Worm (Caenorhabditis elegans) whole organism, L1 larva: ENCODE data around the gene F54D5.2.
A peak's percentile ranks its signal among the peaks of the same experiment; 100 is the strongest.

Experiments used
- C16A3.4 ChIP-seq: fragments of 150-350 bp; optimal IDR thresholded peaks from 2 replicates; lab custom pipeline; 2014; ENCODE audit warnings: missing biosample characterization, missing genetic modification characterization
- aha-1 ChIP-seq: fragments of 150-350 bp; optimal IDR thresholded peaks from 2 replicates; lab custom pipeline; 2014; ENCODE audit warnings: missing biosample characterization, missing genetic modification characterization
- alr-1 ChIP-seq: fragments of 200-800 bp; sonication (Bioruptor generic); optimal IDR thresholded peaks from 2 replicates; lab custom pipeline; 2018; ENCODE audit warnings: borderline replicate concordance, mild to moderate bottlenecking, missing genetic modification characterization, missing compliant biosample characterization
- blmp-1 ChIP-seq: fragments of 150-350 bp; optimal IDR thresholded peaks from 2 replicates; lab custom pipeline; 2014; ENCODE audit warnings: missing biosample characterization, missing genetic modification characterization
- ceh-8 ChIP-seq: fragments of 200-800 bp; sonication (Bioruptor generic); optimal IDR thresholded peaks from 2 replicates; lab custom pipeline; 2018; ENCODE audit warnings: mild to moderate bottlenecking, missing genetic modification characterization, moderate library complexity, missing compliant biosample characterization
- ceh-82 ChIP-seq, 3 experiments: fragments of 150-350 bp in 1 of 3; sonication (generic microtip) in 2 of 3; optimal IDR thresholded peaks; 2 replicates each; lab custom pipeline; 2014 to 2017; ENCODE audit warnings: missing biosample characterization in 3 of 3, missing genetic modification characterization in 3 of 3
- ceh-88 ChIP-seq: fragments of 200-800 bp; sonication (Bioruptor generic); IDR thresholded peaks from 2 replicates; pipeline ENCODE4 v1.3.6; 2022; ENCODE audit warnings: missing genetic modification characterization, missing compliant biosample characterization
- ceh-90 ChIP-seq: sonication (generic microtip); optimal IDR thresholded peaks from 2 replicates; lab custom pipeline; 2016; ENCODE audit warnings: missing genetic modification characterization, missing compliant biosample characterization
- ces-1 ChIP-seq: fragments of 150-350 bp; optimal IDR thresholded peaks from 2 replicates; lab custom pipeline; 2014; ENCODE audit warnings: missing biosample characterization, missing genetic modification reagents, missing genetic modification characterization
- dpl-1 ChIP-seq, 3 experiments: fragments of 150-350 bp in 2 of 3; sonication (generic microtip) in 1 of 3; optimal IDR thresholded peaks; 2 replicates each; lab custom pipeline; 2014 to 2017; ENCODE audit warnings: missing biosample characterization in 3 of 3, missing genetic modification characterization in 3 of 3, missing genetic modification reagents in 3 of 3
- dsc-1 ChIP-seq: sonication (generic microtip); optimal IDR thresholded peaks from 2 replicates; lab custom pipeline; 2016; ENCODE audit warnings: mild to moderate bottlenecking, missing genetic modification characterization, missing compliant biosample characterization
- efl-3 ChIP-seq: fragments of 200-800 bp; sonication (Bioruptor generic); optimal IDR thresholded peaks from 2 replicates; lab custom pipeline; 2018; ENCODE audit warnings: mild to moderate bottlenecking, missing genetic modification characterization, missing compliant biosample characterization
- egl-13 ChIP-seq: sonication (generic microtip); optimal IDR thresholded peaks from 2 replicates; lab custom pipeline; 2016; ENCODE audit warnings: missing genotype, missing genetic modification reagents, missing genetic modification characterization, missing compliant biosample characterization
- egl-27 ChIP-seq, 2 experiments: fragments of 150-350 bp in 1 of 2; sonication (generic microtip); optimal IDR thresholded peaks; 3 replicates each; lab custom pipeline; 2017 to 2018; ENCODE audit warnings: missing biosample characterization in 2 of 2, missing genetic modification characterization in 2 of 2, missing genetic modification reagents in 2 of 2
- ets-5 ChIP-seq: fragments of 200-800 bp; sonication (Bioruptor generic); IDR thresholded peaks from 2 replicates; pipeline ENCODE4 v1.3.6; 2022; ENCODE audit warnings: missing genetic modification characterization, missing compliant biosample characterization
- fkh-10 ChIP-seq: sonication (generic microtip); optimal IDR thresholded peaks from 2 replicates; lab custom pipeline; 2017; ENCODE audit warnings: missing biosample characterization, missing genetic modification reagents, missing genetic modification characterization
- fkh-4 ChIP-seq: sonication (generic microtip); optimal IDR thresholded peaks from 2 replicates; lab custom pipeline; 2016; ENCODE audit warnings: missing compliant biosample characterization, missing genetic modification characterization, borderline replicate concordance
- fkh-8 ChIP-seq: sonication (generic microtip); optimal IDR thresholded peaks from 2 replicates; lab custom pipeline; 2016; ENCODE audit warnings: mild to moderate bottlenecking, missing genetic modification characterization, missing compliant biosample characterization
- fos-1 ChIP-seq: fragments of 150-350 bp; optimal IDR thresholded peaks from 2 replicates; lab custom pipeline; 2014; ENCODE audit warnings: missing biosample characterization, missing genetic modification characterization
- hlh-17 ChIP-seq: fragments of 200-800 bp; sonication (Bioruptor generic); optimal IDR thresholded peaks from 2 replicates; lab custom pipeline; 2018; ENCODE audit warnings: missing genetic modification characterization, mild to moderate bottlenecking, missing compliant biosample characterization, moderate library complexity, borderline replicate concordance
- hpl-2 ChIP-seq: fragments of 150-350 bp; optimal IDR thresholded peaks from 2 replicates; lab custom pipeline; 2014; ENCODE audit warnings: missing biosample characterization, missing genetic modification reagents, missing genetic modification characterization
- irx-1 ChIP-seq: sonication (generic microtip); optimal IDR thresholded peaks from 2 replicates; lab custom pipeline; 2016; ENCODE audit warnings: missing genetic modification characterization, missing compliant biosample characterization
- jun-1 ChIP-seq: fragments of 150-350 bp; optimal IDR thresholded peaks from 2 replicates; lab custom pipeline; 2014; ENCODE audit warnings: missing biosample characterization, missing genetic modification reagents, missing genetic modification characterization
- lin-13 ChIP-seq: fragments of 150-350 bp; optimal IDR thresholded peaks from 2 replicates; lab custom pipeline; 2014; ENCODE audit warnings: missing biosample characterization, missing genetic modification reagents, missing genetic modification characterization
- lin-14 ChIP-seq: fragments of 200-800 bp; sonication (Bioruptor generic); optimal IDR thresholded peaks from 2 replicates; lab custom pipeline; 2018; ENCODE audit warnings: mild to moderate bottlenecking, missing genetic modification characterization, moderate library complexity, missing compliant biosample characterization
- lin-35 ChIP-seq, 2 experiments: fragments of 150-350 bp; optimal IDR thresholded peaks; 2 replicates each; lab custom pipeline; 2014; ENCODE audit warnings: missing biosample characterization in 2 of 2, missing genetic modification characterization in 2 of 2, missing genetic modification reagents in 2 of 2
- lin-39 ChIP-seq: fragments of 150-350 bp; optimal IDR thresholded peaks from 2 replicates; lab custom pipeline; 2014; ENCODE audit warnings: missing biosample characterization, missing genetic modification reagents, missing genetic modification characterization
- lsy-2 ChIP-seq, 2 experiments: fragments of 150-350 bp; optimal IDR thresholded peaks; 2 replicates each; lab custom pipeline; 2014; ENCODE audit warnings: missing biosample characterization in 2 of 2, missing genetic modification characterization in 2 of 2
- mab-9 ChIP-seq: fragments of 200-800 bp; sonication (Bioruptor generic); IDR thresholded peaks from 2 replicates; pipeline ENCODE4 v1.3.6; 2022; ENCODE audit warnings: missing genetic modification reagents, missing genetic modification characterization, missing compliant biosample characterization
- mdl-1 ChIP-seq, 2 experiments: fragments of 150-350 bp; optimal IDR thresholded peaks; 2 replicates each; lab custom pipeline; 2014 to 2017; ENCODE audit warnings: missing biosample characterization in 2 of 2, missing genetic modification characterization in 2 of 2, inconsistent platforms in 1 of 2
- mep-1 ChIP-seq: fragments of 150-350 bp; optimal IDR thresholded peaks from 2 replicates; lab custom pipeline; 2014; ENCODE audit warnings: missing biosample characterization, missing genetic modification characterization
- nhr-11 ChIP-seq: fragments of 150-350 bp; optimal IDR thresholded peaks from 2 replicates; lab custom pipeline; 2014; ENCODE audit warnings: missing biosample characterization, missing genetic modification characterization
- nhr-12 ChIP-seq: sonication (generic microtip); optimal IDR thresholded peaks from 2 replicates; lab custom pipeline; 2017; ENCODE audit warnings: missing biosample characterization, missing genetic modification characterization
- nhr-19 ChIP-seq: fragments of 200-800 bp; sonication (Bioruptor generic); conservative IDR thresholded peaks from 2 replicates; pipeline ENCODE4 v1.3.6; 2022; ENCODE audit warnings: missing genetic modification characterization, missing compliant biosample characterization
- nhr-20 ChIP-seq: sonication (generic microtip); optimal IDR thresholded peaks from 2 replicates; lab custom pipeline; 2016; ENCODE audit warnings: mild to moderate bottlenecking, missing genetic modification characterization, missing compliant biosample characterization
- nhr-237 ChIP-seq: fragments of 150-350 bp; optimal IDR thresholded peaks from 2 replicates; lab custom pipeline; 2014; ENCODE audit warnings: missing biosample characterization, missing genetic modification characterization
- nhr-71 ChIP-seq: sonication (generic microtip); optimal IDR thresholded peaks from 2 replicates; lab custom pipeline; 2016; ENCODE audit warnings: mild to moderate bottlenecking, missing genetic modification characterization, moderate library complexity, missing compliant biosample characterization
- nhr-76 ChIP-seq: sonication (generic microtip); optimal IDR thresholded peaks from 2 replicates; lab custom pipeline; 2017; ENCODE audit warnings: missing biosample characterization, missing genetic modification characterization
- nhr-77 ChIP-seq: fragments of 150-350 bp; optimal IDR thresholded peaks from 2 replicates; lab custom pipeline; 2014; ENCODE audit warnings: missing biosample characterization, missing genetic modification characterization
- nhr-90 ChIP-seq: sonication (generic microtip); optimal IDR thresholded peaks from 2 replicates; lab custom pipeline; 2016; ENCODE audit warnings: mild to moderate bottlenecking, missing genetic modification characterization, missing compliant biosample characterization; ENCODE audit not compliant: poor library complexity
- pag-3 ChIP-seq: sonication (generic microtip); optimal IDR thresholded peaks from 2 replicates; lab custom pipeline; 2017; ENCODE audit warnings: missing genetic modification characterization, mild to moderate bottlenecking, missing compliant biosample characterization, antibody characterized with exemption, borderline replicate concordance; ENCODE audit not compliant: insufficient read depth
- snpc-4 ChIP-seq: fragments of 150-350 bp; optimal IDR thresholded peaks from 2 replicates; lab custom pipeline; 2014; ENCODE audit warnings: missing biosample characterization, missing genetic modification characterization
- sptf-1 ChIP-seq: fragments of 150-350 bp; optimal IDR thresholded peaks from 2 replicates; lab custom pipeline; 2014; ENCODE audit warnings: missing biosample characterization, missing genetic modification characterization
- sup-37 ChIP-seq: fragments of 200-800 bp; sonication (Bioruptor generic); optimal IDR thresholded peaks from 2 replicates; lab custom pipeline; 2018; ENCODE audit warnings: mild to moderate bottlenecking, missing genetic modification characterization, missing compliant biosample characterization
- swsn-7 ChIP-seq: sonication (generic microtip); optimal IDR thresholded peaks from 2 replicates; lab custom pipeline; 2016; ENCODE audit warnings: missing genetic modification characterization, missing compliant biosample characterization
- tbx-2 ChIP-seq: sonication (generic microtip); optimal IDR thresholded peaks from 2 replicates; lab custom pipeline; 2016; ENCODE audit warnings: missing genetic modification characterization, missing compliant biosample characterization
- unc-130 ChIP-seq: fragments of 150-350 bp; optimal IDR thresholded peaks from 2 replicates; lab custom pipeline; 2017; ENCODE audit warnings: missing biosample characterization, missing genetic modification characterization, inconsistent platforms
- unc-86 ChIP-seq: sonication (generic microtip); optimal IDR thresholded peaks from 2 replicates; lab custom pipeline; 2016; ENCODE audit warnings: missing genetic modification characterization, missing compliant biosample characterization
- unc-98 ChIP-seq: fragments of 200-800 bp; sonication (Bioruptor generic); IDR thresholded peaks from 2 replicates; pipeline ENCODE4 v1.3.6; 2022; ENCODE audit warnings: missing genetic modification characterization, missing compliant biosample characterization
- xbp-1 ChIP-seq: sonication (generic microtip); optimal IDR thresholded peaks from 2 replicates; lab custom pipeline; 2016; ENCODE audit warnings: missing genetic modification characterization, missing compliant biosample characterization
- ztf-11 ChIP-seq, 2 experiments: sonication (generic microtip); optimal IDR thresholded peaks; 2 replicates each; lab custom pipeline; 2016 to 2017; ENCODE audit warnings: missing genetic modification characterization in 2 of 2, missing biosample characterization in 1 of 2, missing compliant biosample characterization in 1 of 2
- ztf-4 ChIP-seq: fragments of 150-350 bp; optimal IDR thresholded peaks from 2 replicates; lab custom pipeline; 2014; ENCODE audit warnings: missing biosample characterization, missing genetic modification characterization

Gene F54D5.2

DNA sequence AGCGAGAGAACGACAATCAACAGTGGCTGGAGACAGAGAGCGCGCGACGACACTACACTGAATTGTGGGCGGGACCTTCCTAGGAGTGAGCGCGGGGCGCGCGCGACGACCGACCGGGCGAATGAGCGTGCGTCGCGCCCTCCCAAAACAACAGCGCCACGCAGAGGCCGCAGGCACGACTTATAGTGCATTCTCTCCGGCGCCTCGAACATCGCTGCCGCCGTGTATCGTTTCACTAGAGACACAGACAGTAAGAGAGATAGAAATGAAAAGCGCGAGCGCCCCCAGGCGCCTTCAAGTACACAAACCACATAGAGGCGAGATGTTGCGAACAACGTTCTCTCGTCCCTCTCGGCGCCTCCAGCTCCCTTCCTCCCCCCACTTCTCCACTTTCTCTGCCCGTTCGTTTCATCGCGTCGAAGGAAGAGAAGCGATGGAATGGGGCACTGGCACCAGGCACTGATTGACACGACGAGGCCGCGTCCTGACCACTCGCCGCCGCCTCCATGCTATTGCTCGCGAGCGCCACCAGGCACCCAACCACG, 47.0 kb downstream of the F54D5.2 start:
- TF ChIP-seq dsc-1 (peak; percentile 16), xbp-1 (tag; lab: Kevin White, UChicago) (peak; percentile 58), ztf-4 (tag; lab: Kevin White, UChicago) (no peak), blmp-1 (peak; percentile 85), ztf-11 (tag; optimal IDR thresholded peaks at IDR 0.05; lab: Kevin White, UChicago) (peak in 1 of 2 experiments; percentile 15), nhr-71 (tag; lab: Kevin White, UChicago) (peak; percentile 77), sptf-1 (tag; lab: Kevin White, UChicago) (no peak), nhr-77 (tag; lab: Kevin White, UChicago) (peak; percentile 65), pag-3 (no peak), ceh-90 (tag; lab: Kevin White, UChicago) (no peak), swsn-7 (tag; lab: Kevin White, UChicago) (peak; percentile 56), aha-1 (tag; lab: Kevin White, UChicago) (no peak), ets-5 (no peak), ceh-8 (GFP tag; lab: Kevin White, UChicago) (no peak), ces-1 (GFP tag; lab: Kevin White, UChicago) (no peak), fkh-8 (tag; lab: Kevin White, UChicago) (peak; percentile 49), C16A3.4 (tag; lab: Kevin White, UChicago) (peak; percentile 49), unc-86 (tag; lab: Kevin White, UChicago) (peak; percentile 29), nhr-19 (GFP tag; lab: Robert Waterston, UW) (peak; percentile 56), fkh-4 (no peak), sup-37 (GFP tag; lab: Kevin White, UChicago) (no peak), unc-98 (no peak), egl-27 (tag; optimal IDR thresholded peaks at IDR 0.05; lab: Kevin White, UChicago) (peak in 1 of 2 experiments; percentile 60), unc-130 (tag; lab: Kevin White, UChicago) (peak; percentile 29), lin-35 (GFP tag; optimal IDR thresholded peaks at IDR 0.05; lab: Kevin White, UChicago) (peak; percentile 59 to 63), tbx-2 (tag; lab: Kevin White, UChicago) (peak; percentile 62), hpl-2 (GFP tag; lab: Kevin White, UChicago) (no peak), mep-1 (tag; lab: Kevin White, UChicago) (peak; percentile 71), efl-3 (no peak), dpl-1 (GFP tag; optimal IDR thresholded peaks at IDR 0.05; lab: Kevin White, UChicago) (peak in 1 of 3 experiments; percentile 24), nhr-12 (tag; lab: Kevin White, UChicago) (no peak), fos-1 (tag; lab: Kevin White, UChicago) (no peak), ceh-88 (GFP tag; lab: Robert Waterston, UW) (0 out of 2 replicates have a peak, but pooled peaks have one; percentile 23), lsy-2 (tag; optimal IDR thresholded peaks at IDR 0.05; lab: Kevin White, UChicago) (peak; percentile 38 to 68), hlh-17 (no peak), lin-39 (no peak), alr-1 (tag; lab: Kevin White, UChicago) (no peak), snpc-4 (tag; lab: Kevin White, UChicago) (peak; percentile 56), nhr-90 (peak; percentile 30), jun-1 (tag; lab: Kevin White, UChicago) (peak; percentile 49), ceh-82 (tag; optimal IDR thresholded peaks at IDR 0.05; lab: Kevin White, UChicago) (peak; percentile 39 to 58 (median 41)), nhr-237 (tag; lab: Kevin White, UChicago) (no peak), mdl-1 (tag; optimal IDR thresholded peaks at IDR 0.05; lab: Kevin White, UChicago) (peak in 1 of 2 experiments; percentile 69), irx-1 (tag; lab: Kevin White, UChicago) (no peak), lin-14 (GFP tag; lab: Kevin White, UChicago) (peak; percentile 98), egl-13 (tag; lab: Kevin White, UChicago) (no peak), nhr-20 (tag; lab: Kevin White, UChicago) (peak; percentile 80), nhr-76 (tag; lab: Kevin White, UChicago) (no peak), mab-9 (GFP tag; lab: Robert Waterston, UW) (0 out of 2 replicates have a peak, but pooled peaks have one; percentile 54), lin-13 (GFP tag; lab: Kevin White, UChicago) (peak; percentile 36), nhr-11 (tag; lab: Kevin White, UChicago) (no peak), fkh-10 (GFP tag; lab: Kevin White, UChicago) (no peak)
